Worm (Caenorhabditis elegans) whole organism, L1 larva: ENCODE results near the gene appg-2.

Experiments
- C04F5.9 ChIP-seq: sonication (generic microtip); optimal IDR thresholded peaks from 2 replicates; lab custom pipeline; 2016; ENCODE audit warnings: missing genetic modification characterization, missing compliant biosample characterization
- F16B12.6 ChIP-seq: fragments of 150-350 bp; optimal IDR thresholded peaks from 2 replicates; lab custom pipeline; 2014; ENCODE audit warnings: missing biosample characterization, missing genetic modification characterization
- Y116A8C.19 ChIP-seq: sonication (generic microtip); optimal IDR thresholded peaks from 2 replicates; lab custom pipeline; 2016; ENCODE audit warnings: missing compliant biosample characterization, missing genetic modification characterization, borderline replicate concordance
- alr-1 ChIP-seq: fragments of 200-800 bp; sonication (Bioruptor generic); optimal IDR thresholded peaks from 2 replicates; lab custom pipeline; 2018; ENCODE audit warnings: borderline replicate concordance, mild to moderate bottlenecking, missing genetic modification characterization, missing compliant biosample characterization
- blmp-1 ChIP-seq: fragments of 150-350 bp; optimal IDR thresholded peaks from 2 replicates; lab custom pipeline; 2014; ENCODE audit warnings: missing biosample characterization, missing genetic modification characterization
- ceh-8 ChIP-seq: fragments of 200-800 bp; sonication (Bioruptor generic); optimal IDR thresholded peaks from 2 replicates; lab custom pipeline; 2018; ENCODE audit warnings: mild to moderate bottlenecking, missing genetic modification characterization, moderate library complexity, missing compliant biosample characterization
- ceh-88 ChIP-seq: fragments of 200-800 bp; sonication (Bioruptor generic); IDR thresholded peaks from 2 replicates; pipeline ENCODE4 v1.3.6; 2022; ENCODE audit warnings: missing genetic modification characterization, missing compliant biosample characterization
- ceh-90 ChIP-seq: sonication (generic microtip); optimal IDR thresholded peaks from 2 replicates; lab custom pipeline; 2016; ENCODE audit warnings: missing genetic modification characterization, missing compliant biosample characterization
- ces-1 ChIP-seq: fragments of 150-350 bp; optimal IDR thresholded peaks from 2 replicates; lab custom pipeline; 2014; ENCODE audit warnings: missing biosample characterization, missing genetic modification reagents, missing genetic modification characterization
- dsc-1 ChIP-seq: sonication (generic microtip); optimal IDR thresholded peaks from 2 replicates; lab custom pipeline; 2016; ENCODE audit warnings: mild to moderate bottlenecking, missing genetic modification characterization, missing compliant biosample characterization
- elt-2 ChIP-seq: sonication (generic microtip); optimal IDR thresholded peaks from 2 replicates; lab custom pipeline; 2016; ENCODE audit warnings: missing genetic modification characterization, mild to moderate bottlenecking, inconsistent platforms, missing compliant biosample characterization, missing genetic modification reagents
- elt-3 ChIP-seq, 6 experiments: fragments of 150-350 bp in 1 of 6; sonication (generic microtip); optimal IDR thresholded peaks; 2 replicates each; lab custom pipeline; 2017 to 2018; ENCODE audit warnings: missing biosample characterization in 6 of 6, missing genetic modification characterization in 6 of 6, inconsistent platforms in 1 of 6
- fkh-10 ChIP-seq: sonication (generic microtip); optimal IDR thresholded peaks from 2 replicates; lab custom pipeline; 2017; ENCODE audit warnings: missing biosample characterization, missing genetic modification reagents, missing genetic modification characterization
- fkh-4 ChIP-seq: sonication (generic microtip); optimal IDR thresholded peaks from 2 replicates; lab custom pipeline; 2016; ENCODE audit warnings: missing compliant biosample characterization, missing genetic modification characterization, borderline replicate concordance
- fkh-8 ChIP-seq: sonication (generic microtip); optimal IDR thresholded peaks from 2 replicates; lab custom pipeline; 2016; ENCODE audit warnings: mild to moderate bottlenecking, missing genetic modification characterization, missing compliant biosample characterization
- fos-1 ChIP-seq: fragments of 150-350 bp; optimal IDR thresholded peaks from 2 replicates; lab custom pipeline; 2014; ENCODE audit warnings: missing biosample characterization, missing genetic modification characterization
- grh-1 ChIP-seq: fragments of 200-800 bp; sonication (Bioruptor generic); IDR thresholded peaks from 2 replicates; pipeline ENCODE4 v1.3.6; 2022; ENCODE audit warnings: missing genetic modification reagents, missing genetic modification characterization, missing compliant biosample characterization
- hlh-17 ChIP-seq: fragments of 200-800 bp; sonication (Bioruptor generic); optimal IDR thresholded peaks from 2 replicates; lab custom pipeline; 2018; ENCODE audit warnings: missing genetic modification characterization, mild to moderate bottlenecking, missing compliant biosample characterization, moderate library complexity, borderline replicate concordance
- isw-1 ChIP-seq: fragments of 200-800 bp; sonication (Bioruptor generic); IDR thresholded peaks from 2 replicates; pipeline ENCODE4 v1.3.6; 2022; ENCODE audit warnings: missing genetic modification characterization, missing compliant biosample characterization
- lin-13 ChIP-seq: fragments of 150-350 bp; optimal IDR thresholded peaks from 2 replicates; lab custom pipeline; 2014; ENCODE audit warnings: missing biosample characterization, missing genetic modification reagents, missing genetic modification characterization
- lin-15B ChIP-seq: fragments of 150-350 bp; sonication (generic microtip); optimal IDR thresholded peaks from 3 replicates; lab custom pipeline; 2014; ENCODE audit warnings: missing biosample characterization, missing genetic modification characterization
- lin-35 ChIP-seq, 2 experiments: fragments of 150-350 bp; optimal IDR thresholded peaks; 2 replicates each; lab custom pipeline; 2014; ENCODE audit warnings: missing biosample characterization in 2 of 2, missing genetic modification characterization in 2 of 2, missing genetic modification reagents in 2 of 2
- lir-3 ChIP-seq: sonication (generic microtip); optimal IDR thresholded peaks from 2 replicates; lab custom pipeline; 2016; ENCODE audit warnings: mild to moderate bottlenecking, missing genetic modification characterization, moderate library complexity, missing compliant biosample characterization; ENCODE audit not compliant: poor library complexity
- lsy-2 ChIP-seq, 2 experiments: fragments of 150-350 bp; optimal IDR thresholded peaks; 2 replicates each; lab custom pipeline; 2014; ENCODE audit warnings: missing biosample characterization in 2 of 2, missing genetic modification characterization in 2 of 2
- mab-9 ChIP-seq: fragments of 200-800 bp; sonication (Bioruptor generic); IDR thresholded peaks from 2 replicates; pipeline ENCODE4 v1.3.6; 2022; ENCODE audit warnings: missing genetic modification reagents, missing genetic modification characterization, missing compliant biosample characterization
- mdl-1 ChIP-seq, 2 experiments: fragments of 150-350 bp; optimal IDR thresholded peaks; 2 replicates each; lab custom pipeline; 2014 to 2017; ENCODE audit warnings: missing biosample characterization in 2 of 2, missing genetic modification characterization in 2 of 2, inconsistent platforms in 1 of 2
- nhr-11 ChIP-seq: fragments of 150-350 bp; optimal IDR thresholded peaks from 2 replicates; lab custom pipeline; 2014; ENCODE audit warnings: missing biosample characterization, missing genetic modification characterization
- nhr-19 ChIP-seq: fragments of 200-800 bp; sonication (Bioruptor generic); conservative IDR thresholded peaks from 2 replicates; pipeline ENCODE4 v1.3.6; 2022; ENCODE audit warnings: missing genetic modification characterization, missing compliant biosample characterization
- nhr-20 ChIP-seq: sonication (generic microtip); optimal IDR thresholded peaks from 2 replicates; lab custom pipeline; 2016; ENCODE audit warnings: mild to moderate bottlenecking, missing genetic modification characterization, missing compliant biosample characterization
- nhr-28 ChIP-seq: fragments of 150-350 bp; optimal IDR thresholded peaks from 2 replicates; lab custom pipeline; 2014; ENCODE audit warnings: missing biosample characterization, missing genetic modification characterization
- nhr-47 ChIP-seq: sonication (generic microtip); optimal IDR thresholded peaks from 2 replicates; lab custom pipeline; 2016; ENCODE audit warnings: mild to moderate bottlenecking, missing genetic modification characterization, moderate library complexity, missing compliant biosample characterization
- nhr-71 ChIP-seq: sonication (generic microtip); optimal IDR thresholded peaks from 2 replicates; lab custom pipeline; 2016; ENCODE audit warnings: mild to moderate bottlenecking, missing genetic modification characterization, moderate library complexity, missing compliant biosample characterization
- nhr-76 ChIP-seq: sonication (generic microtip); optimal IDR thresholded peaks from 2 replicates; lab custom pipeline; 2017; ENCODE audit warnings: missing biosample characterization, missing genetic modification characterization
- nhr-84 ChIP-seq: sonication (generic microtip); optimal IDR thresholded peaks from 2 replicates; lab custom pipeline; 2017; ENCODE audit warnings: missing biosample characterization, missing genetic modification characterization
- nhr-85 ChIP-seq: sonication (generic microtip); peaks from one replicate; lab custom pipeline; 2016; ENCODE audit warnings: missing genetic modification characterization, inconsistent platforms, missing compliant biosample characterization
- pag-3 ChIP-seq: sonication (generic microtip); optimal IDR thresholded peaks from 2 replicates; lab custom pipeline; 2017; ENCODE audit warnings: missing genetic modification characterization, mild to moderate bottlenecking, missing compliant biosample characterization, antibody characterized with exemption, borderline replicate concordance; ENCODE audit not compliant: insufficient read depth
- rnt-1 ChIP-seq: sonication (generic microtip); optimal IDR thresholded peaks from 2 replicates; lab custom pipeline; 2016; ENCODE audit warnings: mild to moderate bottlenecking, missing genetic modification characterization, moderate library complexity, missing compliant biosample characterization
- skn-1 ChIP-seq: fragments of 150-350 bp; optimal IDR thresholded peaks from 2 replicates; lab custom pipeline; 2014; ENCODE audit warnings: missing biosample characterization, missing genetic modification characterization
- snpc-4 ChIP-seq: fragments of 150-350 bp; optimal IDR thresholded peaks from 2 replicates; lab custom pipeline; 2014; ENCODE audit warnings: missing biosample characterization, missing genetic modification characterization
- snu-23 ChIP-seq: sonication (generic microtip); optimal IDR thresholded peaks from 2 replicates; lab custom pipeline; 2016; ENCODE audit warnings: missing genetic modification characterization, missing compliant biosample characterization
- sox-4 ChIP-seq: sonication (generic microtip); optimal IDR thresholded peaks from 2 replicates; lab custom pipeline; 2016; ENCODE audit warnings: missing genetic modification characterization, missing compliant biosample characterization
- sptf-1 ChIP-seq: fragments of 150-350 bp; optimal IDR thresholded peaks from 2 replicates; lab custom pipeline; 2014; ENCODE audit warnings: missing biosample characterization, missing genetic modification characterization
- sup-37 ChIP-seq: fragments of 200-800 bp; sonication (Bioruptor generic); optimal IDR thresholded peaks from 2 replicates; lab custom pipeline; 2018; ENCODE audit warnings: mild to moderate bottlenecking, missing genetic modification characterization, missing compliant biosample characterization
- swsn-7 ChIP-seq: sonication (generic microtip); optimal IDR thresholded peaks from 2 replicates; lab custom pipeline; 2016; ENCODE audit warnings: missing genetic modification characterization, missing compliant biosample characterization
- tbx-2 ChIP-seq: sonication (generic microtip); optimal IDR thresholded peaks from 2 replicates; lab custom pipeline; 2016; ENCODE audit warnings: missing genetic modification characterization, missing compliant biosample characterization
- unc-62 ChIP-seq: fragments of 150-350 bp; optimal IDR thresholded peaks from 2 replicates; lab custom pipeline; 2014; ENCODE audit warnings: missing biosample characterization, missing genetic modification reagents, missing genetic modification characterization
- vab-15 ChIP-seq: sonication (generic microtip); optimal IDR thresholded peaks from 2 replicates; lab custom pipeline; 2017; ENCODE audit warnings: missing genotype, mild to moderate bottlenecking, missing genetic modification characterization, missing compliant biosample characterization
- xbp-1 ChIP-seq: sonication (generic microtip); optimal IDR thresholded peaks from 2 replicates; lab custom pipeline; 2016; ENCODE audit warnings: missing genetic modification characterization, missing compliant biosample characterization
- zag-1 ChIP-seq: fragments of 150-350 bp; optimal IDR thresholded peaks from 2 replicates; lab custom pipeline; 2014; ENCODE audit warnings: missing biosample characterization, missing genetic modification characterization
- zip-4 ChIP-seq: fragments of 200-800 bp; sonication (Bioruptor generic); optimal IDR thresholded peaks from 2 replicates; lab custom pipeline; 2018; ENCODE audit warnings: mild to moderate bottlenecking, missing genetic modification characterization, moderate library complexity, missing compliant biosample characterization
- ztf-11 ChIP-seq, 2 experiments: sonication (generic microtip); optimal IDR thresholded peaks; 2 replicates each; lab custom pipeline; 2016 to 2017; ENCODE audit warnings: missing genetic modification characterization in 2 of 2, missing biosample characterization in 1 of 2, missing compliant biosample characterization in 1 of 2

appg-2 gene

DNA sequence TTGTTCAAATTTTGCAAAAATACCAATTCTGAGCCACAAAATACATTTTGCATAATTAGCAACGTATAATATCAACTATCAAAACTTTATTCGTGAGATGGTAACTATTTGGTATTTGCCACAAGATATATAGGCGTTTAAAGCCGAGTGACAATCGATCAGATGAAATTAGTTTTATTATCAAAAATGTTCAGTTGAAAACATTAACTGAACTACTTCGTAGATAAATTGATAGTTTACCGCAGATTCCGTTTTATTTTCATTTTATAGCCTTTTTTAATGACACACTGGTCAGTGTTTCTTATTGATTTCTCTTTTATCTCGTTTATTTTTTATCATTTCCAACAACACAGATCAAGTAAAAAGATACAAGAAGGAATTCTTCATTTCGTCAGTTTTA lies 16.3 kb downstream of the appg-2 start (continued):
- TF ChIP-seq grh-1: no peak
- peak; percentile 58 for TF ChIP-seq nhr-71 (tag; lab: Kevin White, UChicago)
- no peak for TF ChIP-seq isw-1 (GFP tag; lab: Robert Waterston, UW)
- TF ChIP-seq nhr-19: peak; percentile 42
- TF ChIP-seq pag-3 (tag; lab: Kevin White, UChicago): no peak
- no peak for TF ChIP-seq sptf-1 (tag; lab: Kevin White, UChicago)
- no peak for TF ChIP-seq unc-62 (GFP tag; lab: Kevin White, UChicago)
- no peak for TF ChIP-seq fkh-4 (tag; lab: Kevin White, UChicago)
- TF ChIP-seq F16B12.6: no peak

DNA sequence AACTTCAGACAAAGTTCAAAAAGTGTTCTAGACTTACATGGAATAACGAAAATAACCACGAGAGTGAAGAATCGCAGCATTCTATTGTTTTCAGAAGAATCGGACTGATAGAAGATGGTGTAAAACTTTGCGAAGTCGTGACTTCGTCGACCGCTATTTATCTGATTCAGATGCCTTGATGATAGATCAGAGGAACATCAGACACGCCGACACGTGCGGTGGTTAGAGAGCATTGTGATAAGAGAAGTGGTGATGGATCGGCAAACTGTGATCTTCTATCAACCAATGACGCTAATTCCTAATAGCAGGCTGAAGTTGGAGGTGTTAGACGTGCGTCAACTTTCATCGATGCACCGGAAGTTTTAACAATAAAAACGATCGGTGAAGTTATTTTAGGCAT lies 17.3 kb downstream of the appg-2 start:
- TF ChIP-seq ceh-8 (no peak), blmp-1 (tag; lab: Kevin White, UChicago) (peak; percentile 43), mdl-1 (tag; optimal IDR thresholded peaks at IDR 0.05; lab: Kevin White, UChicago) (peak in 1 of 2 experiments; percentile 71), nhr-28 (tag; lab: Kevin White, UChicago) (no peak), elt-3 (tag; optimal IDR thresholded peaks at IDR 0.05; lab: Kevin White, UChicago) (peak in 5 of 6 experiments; percentile 57 to 95 (median 80)), tbx-2 (tag; lab: Kevin White, UChicago) (peak; percentile 51), F16B12.6 (no peak), xbp-1 (no peak), snu-23 (GFP tag; lab: Kevin White, UChicago) (peak; percentile 44), nhr-20 (tag; lab: Kevin White, UChicago) (peak; percentile 71), lir-3 (tag; lab: Kevin White, UChicago) (no peak), fkh-8 (no peak), snpc-4 (tag; lab: Kevin White, UChicago) (no peak), sox-4 (no peak), swsn-7 (no peak), zip-4 (no peak), ces-1 (GFP tag; lab: Kevin White, UChicago) (no peak), Y116A8C.19 (tag; lab: Kevin White, UChicago) (no peak), dsc-1 (tag; lab: Kevin White, UChicago) (no peak), C04F5.9 (tag; lab: Kevin White, UChicago) (no peak), lin-35 (GFP tag; optimal IDR thresholded peaks at IDR 0.05; lab: Kevin White, UChicago) (peak in 1 of 2 experiments; percentile 47), rnt-1 (tag; lab: Kevin White, UChicago) (no peak), skn-1 (tag; lab: Kevin White, UChicago) (no peak), ceh-88 (GFP tag; lab: Robert Waterston, UW) (no peak), nhr-85 (tag; lab: Kevin White, UChicago) (peak; percentile 96), hlh-17 (GFP tag; lab: Kevin White, UChicago) (no peak), nhr-47 (peak; percentile 30), vab-15 (tag; lab: Kevin White, UChicago) (no peak), nhr-19 (peak; percentile 72), fkh-10 (no peak), nhr-71 (tag; lab: Kevin White, UChicago) (peak; percentile 75), ztf-11 (tag; optimal IDR thresholded peaks at IDR 0.05; lab: Kevin White, UChicago) (no peak), mab-9 (GFP tag; lab: Robert Waterston, UW) (no peak), nhr-84 (tag; lab: Kevin White, UChicago) (no peak), nhr-11 (tag; lab: Kevin White, UChicago) (no peak), grh-1 (0 out of 2 replicates have a peak, but pooled peaks have one; percentile 8), fos-1 (no peak), elt-2 (tag; lab: Kevin White, UChicago) (no peak), nhr-76 (tag; lab: Kevin White, UChicago) (no peak), alr-1 (tag; lab: Kevin White, UChicago) (no peak), sup-37 (GFP tag; lab: Kevin White, UChicago) (no peak), zag-1 (tag; lab: Kevin White, UChicago) (no peak), lin-15B (tag; lab: Kevin White, UChicago) (no peak), ceh-90 (tag; lab: Kevin White, UChicago) (no peak), lin-13 (GFP tag; lab: Kevin White, UChicago) (no peak), lsy-2 (tag; optimal IDR thresholded peaks at IDR 0.05; lab: Kevin White, UChicago) (peak in 1 of 2 experiments; percentile 29)
